Worm (Caenorhabditis elegans) whole organism, L2 larva: ENCODE results near the gene delm-1.

ENCODE experiments used
- aly-2 ChIP-seq: fragments of 150-350 bp; optimal IDR thresholded peaks from 2 replicates; lab custom pipeline; 2014; ENCODE audit warnings: missing biosample characterization, missing genetic modification characterization
- ama-1 ChIP-seq: fragments of 150-350 bp; optimal IDR thresholded peaks from 2 replicates; lab custom pipeline; 2018; ENCODE audit warnings: inconsistent platforms
- elt-1 ChIP-seq: fragments of 150-350 bp; optimal IDR thresholded peaks from 2 replicates; lab custom pipeline; 2014; ENCODE audit warnings: missing biosample characterization, missing genetic modification characterization
- fos-1 ChIP-seq: fragments of 150-350 bp; optimal IDR thresholded peaks from 2 replicates; lab custom pipeline; 2014; ENCODE audit warnings: missing biosample characterization, missing genetic modification characterization
- mab-5 ChIP-seq: fragments of 150-350 bp; optimal IDR thresholded peaks from 2 replicates; lab custom pipeline; 2014; ENCODE audit warnings: missing biosample characterization, missing genetic modification characterization
- nhr-11 ChIP-seq: fragments of 150-350 bp; optimal IDR thresholded peaks from 2 replicates; lab custom pipeline; 2014; ENCODE audit warnings: missing biosample characterization, missing genetic modification characterization
- nhr-21 ChIP-seq: fragments of 150-350 bp; optimal IDR thresholded peaks from 2 replicates; lab custom pipeline; 2014; ENCODE audit warnings: missing biosample characterization, missing genetic modification characterization
- nhr-237 ChIP-seq: fragments of 150-350 bp; optimal IDR thresholded peaks from 2 replicates; lab custom pipeline; 2014; ENCODE audit warnings: missing biosample characterization, missing genetic modification characterization
- snpc-4 ChIP-seq: fragments of 150-350 bp; optimal IDR thresholded peaks from 2 replicates; lab custom pipeline; 2014; ENCODE audit warnings: missing biosample characterization, missing genetic modification characterization
- unc-39 ChIP-seq: fragments of 150-350 bp; optimal IDR thresholded peaks from 2 replicates; lab custom pipeline; 2014; ENCODE audit warnings: missing biosample characterization, missing genetic modification characterization
- unc-62 ChIP-seq: fragments of 150-350 bp; optimal IDR thresholded peaks from 2 replicates; lab custom pipeline; 2014; ENCODE audit warnings: missing biosample characterization, missing genetic modification reagents, missing genetic modification characterization
- zag-1 ChIP-seq: fragments of 150-350 bp; optimal IDR thresholded peaks from 2 replicates; lab custom pipeline; 2014; ENCODE audit warnings: missing biosample characterization, missing genetic modification characterization

ce11 chrIV:9135377-9135776, at the start of gene delm-1:
- TF ChIP-seq nhr-237 (tag; lab: Kevin White, UChicago), result no peak
- no peak for TF ChIP-seq nhr-11
- no peak for TF ChIP-seq unc-62
- TF ChIP-seq ama-1, result no peak
- TF ChIP-seq zag-1 (tag; lab: Kevin White, UChicago), result no peak
- no peak for TF ChIP-seq elt-1
- no peak for TF ChIP-seq mab-5 (tag; lab: Kevin White, UChicago)
- TF ChIP-seq snpc-4 (tag; lab: Kevin White, UChicago), result no peak
- no peak for TF ChIP-seq unc-39 (tag; lab: Kevin White, UChicago)
- TF ChIP-seq nhr-21 (tag; lab: Kevin White, UChicago), result no peak
- TF ChIP-seq aly-2 (tag; lab: Kevin White, UChicago), result no peak
- no peak for TF ChIP-seq fos-1 (tag; lab: Kevin White, UChicago)
